Worm (Caenorhabditis elegans) whole organism, mixed stage, embryonic: ENCODE results near the gene ssna-1.

ENCODE experiments used
- ces-1 ChIP-seq: fragments of 150-350 bp; optimal IDR thresholded peaks from 2 replicates; lab custom pipeline; 2014; ENCODE audit warnings: missing biosample characterization, missing genetic modification reagents, missing genetic modification characterization
- nhr-12 ChIP-seq: fragments of 150-350 bp; optimal IDR thresholded peaks from 2 replicates; lab custom pipeline; 2014; ENCODE audit warnings: missing biosample characterization, missing genetic modification characterization
- nhr-28 ChIP-seq: fragments of 150-350 bp; optimal IDR thresholded peaks from 2 replicates; lab custom pipeline; 2014; ENCODE audit warnings: missing biosample characterization, missing genetic modification characterization
- nhr-76 ChIP-seq: sonication (generic microtip); optimal IDR thresholded peaks from 2 replicates; lab custom pipeline; 2017; ENCODE audit warnings: missing biosample characterization, missing genetic modification characterization
- unc-39 ChIP-seq: fragments of 150-350 bp; optimal IDR thresholded peaks from 2 replicates; lab custom pipeline; 2014; ENCODE audit warnings: missing biosample characterization, missing genetic modification characterization

DNA sequence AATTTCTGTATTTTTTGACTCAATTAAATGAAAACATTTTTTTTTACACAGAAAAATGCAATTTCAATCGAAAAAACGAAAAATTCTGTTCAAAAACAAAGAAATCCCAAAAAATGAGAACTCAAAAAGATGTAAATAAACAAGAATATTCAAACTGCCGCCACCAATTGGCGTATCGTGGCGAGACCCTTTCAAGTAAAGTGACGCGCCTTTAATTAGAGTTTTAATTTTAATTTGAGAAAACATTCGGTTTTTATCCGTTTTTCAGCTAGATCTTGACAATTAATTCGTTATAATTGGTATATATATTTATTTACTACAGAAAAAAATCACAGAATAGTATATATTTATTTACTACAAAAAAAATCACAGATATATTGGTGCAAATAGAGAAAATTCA is 8.3 kb upstream of the ssna-1 start:
- no peak for TF ChIP-seq nhr-76
- no peak for TF ChIP-seq nhr-28 (tag; lab: Kevin White, UChicago)
- no peak for TF ChIP-seq unc-39
- no peak for TF ChIP-seq nhr-12 (tag; lab: Kevin White, UChicago)
- TF ChIP-seq ces-1 (GFP tag; lab: Kevin White, UChicago): no peak
